Worm (Caenorhabditis elegans) whole organism, L4 larva: ENCODE measurements around the gene K10D2.8.

Experiments used
- R02D3.7 ChIP-seq: fragments of 150-350 bp; sonication (generic microtip); optimal IDR thresholded peaks from 3 replicates; lab custom pipeline; 2014; ENCODE audit warnings: missing biosample characterization, missing genetic modification characterization
- aly-2 ChIP-seq: sonication (generic microtip); optimal IDR thresholded peaks from 2 replicates; lab custom pipeline; 2018; ENCODE audit warnings: missing biosample characterization, missing genetic modification characterization
- daf-19 ChIP-seq: fragments of 200-800 bp; sonication (Bioruptor generic); conservative IDR thresholded peaks from 2 replicates; pipeline ENCODE4 v1.3.6; 2022; ENCODE audit warnings: missing genetic modification characterization, missing compliant biosample characterization
- dpl-1 ChIP-seq: fragments of 150-350 bp; optimal IDR thresholded peaks from 2 replicates; lab custom pipeline; 2014; ENCODE audit warnings: missing biosample characterization, missing genetic modification reagents, missing genetic modification characterization
- lin-29 ChIP-seq: fragments of 200-800 bp; sonication (Bioruptor generic); IDR thresholded peaks from 2 replicates; pipeline ENCODE4 v1.3.6; 2022; ENCODE audit warnings: missing genetic modification reagents, missing genetic modification characterization, missing compliant biosample characterization
- nhr-11 ChIP-seq: fragments of 150-350 bp; optimal IDR thresholded peaks from 2 replicates; lab custom pipeline; 2014; ENCODE audit warnings: missing biosample characterization, missing genetic modification characterization

ce11 chrIII:5200349-5200748 lies 11.8 kb downstream of the K10D2.8 start:
- TF ChIP-seq aly-2 (tag; lab: Kevin White, UChicago) (no peak), lin-29 (GFP tag; lab: Robert Waterston, UW) (no peak), nhr-11 (tag; lab: Kevin White, UChicago) (no peak), daf-19 (no peak), dpl-1 (no peak), R02D3.7 (tag; lab: Kevin White, UChicago) (no peak)
